Worm (Caenorhabditis elegans) whole organism, L2 larva: Measurements from ENCODE around the gene nhr-236.
A peak's percentile ranks its signal among the peaks of the same experiment; 100 is the strongest.

Source experiments
- C34F6.9 ChIP-seq: fragments of 150-350 bp; optimal IDR thresholded peaks from 2 replicates; lab custom pipeline; 2014; ENCODE audit warnings: missing biosample characterization, missing genetic modification characterization
- F13H6.1 ChIP-seq: sonication (generic microtip); optimal IDR thresholded peaks from 2 replicates; lab custom pipeline; 2016; ENCODE audit warnings: missing genetic modification characterization, missing compliant biosample characterization
- R02D3.7 ChIP-seq: fragments of 150-350 bp; optimal IDR thresholded peaks from 2 replicates; lab custom pipeline; 2014; ENCODE audit warnings: missing biosample characterization, missing genetic modification characterization
- Y55F3AM.14 ChIP-seq: fragments of 200-800 bp; sonication (Bioruptor generic); optimal IDR thresholded peaks from 2 replicates; lab custom pipeline; 2018; ENCODE audit warnings: mild to moderate bottlenecking, missing genetic modification characterization, missing compliant biosample characterization
- ZK546.5 ChIP-seq: sonication (generic microtip); optimal IDR thresholded peaks from 2 replicates; lab custom pipeline; 2017; ENCODE audit warnings: missing biosample characterization, missing genetic modification characterization
- alr-1 ChIP-seq: fragments of 150-350 bp; optimal IDR thresholded peaks from 2 replicates; lab custom pipeline; 2014; ENCODE audit warnings: missing biosample characterization, missing genetic modification characterization
- aly-2 ChIP-seq: fragments of 150-350 bp; optimal IDR thresholded peaks from 2 replicates; lab custom pipeline; 2014; ENCODE audit warnings: missing biosample characterization, missing genetic modification characterization
- ama-1 ChIP-seq: fragments of 150-350 bp; optimal IDR thresholded peaks from 2 replicates; lab custom pipeline; 2018; ENCODE audit warnings: inconsistent platforms
- blmp-1 ChIP-seq: sonication (generic microtip); optimal IDR thresholded peaks from 2 replicates; lab custom pipeline; 2017; ENCODE audit warnings: missing genetic modification characterization, mild to moderate bottlenecking, missing compliant biosample characterization, antibody characterized with exemption, moderate library complexity; ENCODE audit not compliant: insufficient read depth
- ceh-16 ChIP-seq: fragments of 150-350 bp; optimal IDR thresholded peaks from 2 replicates; lab custom pipeline; 2014; ENCODE audit warnings: missing biosample characterization, missing genetic modification characterization
- ceh-82 ChIP-seq: fragments of 150-350 bp; optimal IDR thresholded peaks from 2 replicates; lab custom pipeline; 2014; ENCODE audit warnings: missing biosample characterization, missing genetic modification characterization
- crh-2 ChIP-seq: sonication (generic microtip); optimal IDR thresholded peaks from 2 replicates; lab custom pipeline; 2017; ENCODE audit warnings: missing biosample characterization, missing genetic modification characterization
- dmd-4 ChIP-seq: sonication (generic microtip); optimal IDR thresholded peaks from 2 replicates; lab custom pipeline; 2017; ENCODE audit warnings: missing biosample characterization, missing genetic modification characterization
- elt-1 ChIP-seq: fragments of 150-350 bp; optimal IDR thresholded peaks from 2 replicates; lab custom pipeline; 2014; ENCODE audit warnings: missing biosample characterization, missing genetic modification characterization
- elt-3 ChIP-seq: sonication (generic microtip); optimal IDR thresholded peaks from 2 replicates; lab custom pipeline; 2017; ENCODE audit warnings: missing biosample characterization, missing genetic modification characterization
- fos-1 ChIP-seq: fragments of 150-350 bp; optimal IDR thresholded peaks from 2 replicates; lab custom pipeline; 2014; ENCODE audit warnings: missing biosample characterization, missing genetic modification characterization
- gmeb-1 ChIP-seq: fragments of 150-350 bp; optimal IDR thresholded peaks from 2 replicates; lab custom pipeline; 2014; ENCODE audit warnings: missing biosample characterization, missing genetic modification characterization
- lin-13 ChIP-seq: fragments of 150-350 bp; optimal IDR thresholded peaks from 2 replicates; lab custom pipeline; 2014; ENCODE audit warnings: missing biosample characterization, missing genetic modification reagents, missing genetic modification characterization
- lin-39 ChIP-seq: fragments of 150-350 bp; optimal IDR thresholded peaks from 2 replicates; lab custom pipeline; 2014; ENCODE audit warnings: missing biosample characterization, missing genetic modification reagents, missing genetic modification characterization
- lsy-2 ChIP-seq, 2 experiments: fragments of 150-350 bp in 1 of 2; sonication (generic microtip) in 1 of 2; optimal IDR thresholded peaks; 2 replicates each; lab custom pipeline; 2014 to 2017; ENCODE audit warnings: missing biosample characterization in 2 of 2, missing genetic modification characterization in 2 of 2
- mab-5 ChIP-seq: fragments of 150-350 bp; optimal IDR thresholded peaks from 2 replicates; lab custom pipeline; 2014; ENCODE audit warnings: missing biosample characterization, missing genetic modification characterization
- mbf-1 ChIP-seq: sonication (generic microtip); optimal IDR thresholded peaks from 2 replicates; lab custom pipeline; 2017; ENCODE audit warnings: missing biosample characterization, missing genetic modification characterization
- mdl-1 ChIP-seq, 2 experiments: fragments of 150-350 bp in 1 of 2; sonication (generic microtip) in 1 of 2; optimal IDR thresholded peaks; 2 replicates each; lab custom pipeline; 2017; ENCODE audit warnings: missing biosample characterization in 2 of 2, missing genetic modification characterization in 2 of 2
- nhr-10 ChIP-seq: sonication (generic microtip); optimal IDR thresholded peaks from 2 replicates; lab custom pipeline; 2017; ENCODE audit warnings: missing biosample characterization, missing genetic modification characterization
- nhr-11 ChIP-seq: fragments of 150-350 bp; optimal IDR thresholded peaks from 2 replicates; lab custom pipeline; 2014; ENCODE audit warnings: missing biosample characterization, missing genetic modification characterization
- nhr-129 ChIP-seq: fragments of 150-350 bp; optimal IDR thresholded peaks from 2 replicates; lab custom pipeline; 2014; ENCODE audit warnings: missing biosample characterization, missing genetic modification characterization
- nhr-21 ChIP-seq: fragments of 150-350 bp; optimal IDR thresholded peaks from 2 replicates; lab custom pipeline; 2014; ENCODE audit warnings: missing biosample characterization, missing genetic modification characterization
- nhr-23 ChIP-seq: fragments of 150-350 bp; optimal IDR thresholded peaks from 2 replicates; lab custom pipeline; 2014; ENCODE audit warnings: missing biosample characterization, missing genetic modification reagents, missing genetic modification characterization
- nhr-237 ChIP-seq: fragments of 150-350 bp; optimal IDR thresholded peaks from 2 replicates; lab custom pipeline; 2014; ENCODE audit warnings: missing biosample characterization, missing genetic modification characterization
- nhr-25 ChIP-seq: fragments of 150-350 bp; sonication (generic microtip); optimal IDR thresholded peaks from 3 replicates; lab custom pipeline; 2014; ENCODE audit warnings: missing biosample characterization, missing genetic modification characterization
- nhr-6 ChIP-seq: fragments of 150-350 bp; optimal IDR thresholded peaks from 2 replicates; lab custom pipeline; 2014; ENCODE audit warnings: missing biosample characterization, missing genetic modification characterization
- nhr-77 ChIP-seq: fragments of 150-350 bp; optimal IDR thresholded peaks from 2 replicates; lab custom pipeline; 2014; ENCODE audit warnings: missing biosample characterization, missing genetic modification characterization
- peb-1 ChIP-seq: fragments of 150-350 bp; optimal IDR thresholded peaks from 2 replicates; lab custom pipeline; 2014; ENCODE audit warnings: missing biosample characterization, missing genetic modification characterization
- sem-4 ChIP-seq: fragments of 150-350 bp; optimal IDR thresholded peaks from 2 replicates; lab custom pipeline; 2014; ENCODE audit warnings: missing biosample characterization, missing genetic modification reagents, missing genetic modification characterization
- skn-1 ChIP-seq: sonication (generic microtip); optimal IDR thresholded peaks from 2 replicates; lab custom pipeline; 2017; ENCODE audit warnings: missing biosample characterization, missing genetic modification characterization
- sma-3 ChIP-seq: sonication (generic microtip); optimal IDR thresholded peaks from 2 replicates; lab custom pipeline; 2016; ENCODE audit warnings: missing genetic modification reagents, missing genetic modification characterization, missing compliant biosample characterization
- sma-9 ChIP-seq, 2 experiments: fragments of 150-350 bp in 1 of 2; sonication (generic microtip) in 1 of 2; optimal IDR thresholded peaks; 2 replicates each; lab custom pipeline; 2014 to 2016; ENCODE audit warnings: missing genetic modification characterization in 2 of 2, mild to moderate bottlenecking in 1 of 2, missing biosample characterization in 1 of 2, missing compliant biosample characterization in 1 of 2, missing genetic modification reagents in 1 of 2, moderate library complexity in 1 of 2
- snpc-4 ChIP-seq: fragments of 150-350 bp; optimal IDR thresholded peaks from 2 replicates; lab custom pipeline; 2014; ENCODE audit warnings: missing biosample characterization, missing genetic modification characterization
- unc-39 ChIP-seq: fragments of 150-350 bp; optimal IDR thresholded peaks from 2 replicates; lab custom pipeline; 2014; ENCODE audit warnings: missing biosample characterization, missing genetic modification characterization
- unc-55 ChIP-seq: fragments of 150-350 bp; sonication (generic microtip); optimal IDR thresholded peaks from 3 replicates; lab custom pipeline; 2014; ENCODE audit warnings: missing biosample characterization, missing genetic modification reagents, missing genetic modification characterization
- unc-62 ChIP-seq: fragments of 150-350 bp; optimal IDR thresholded peaks from 2 replicates; lab custom pipeline; 2014; ENCODE audit warnings: missing biosample characterization, missing genetic modification reagents, missing genetic modification characterization
- zag-1 ChIP-seq: fragments of 150-350 bp; optimal IDR thresholded peaks from 2 replicates; lab custom pipeline; 2014; ENCODE audit warnings: missing biosample characterization, missing genetic modification characterization
- ztf-11 ChIP-seq: sonication (generic microtip); optimal IDR thresholded peaks from 2 replicates; lab custom pipeline; 2017; ENCODE audit warnings: missing biosample characterization, missing genetic modification characterization
- ztf-4 ChIP-seq: fragments of 150-350 bp; optimal IDR thresholded peaks from 2 replicates; lab custom pipeline; 2014; ENCODE audit warnings: missing biosample characterization, missing genetic modification characterization

nhr-236 gene

DNA sequence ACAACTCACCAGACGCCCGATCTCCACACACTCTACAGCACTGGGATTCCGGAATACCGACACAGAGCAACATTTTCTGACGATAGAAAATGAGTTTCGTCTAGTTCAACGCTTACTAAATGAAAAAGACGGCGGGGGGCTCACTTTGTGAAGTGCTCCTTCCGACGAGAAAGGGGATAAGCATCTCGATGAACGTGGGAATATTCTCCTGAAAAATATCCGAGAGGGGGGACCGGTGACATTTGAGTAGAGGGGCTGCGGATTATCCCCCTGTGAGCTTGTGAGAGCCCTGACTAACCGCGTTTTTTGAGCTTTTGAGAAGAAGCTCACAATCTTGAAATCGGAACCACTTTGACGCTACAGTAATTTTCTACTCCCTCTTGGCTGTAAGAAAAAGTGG, at the start of gene nhr-236:
Gene nhr-236, minus strand, starts transcription at position 101 of the 400 bp plus-strand sequence.
- TF ChIP-seq unc-55 (no peak), peb-1 (tag; lab: Kevin White, UChicago) (no peak), nhr-11 (no peak), alr-1 (tag; lab: Kevin White, UChicago) (no peak), sem-4 (tag; lab: Kevin White, UChicago) (no peak), nhr-77 (no peak), aly-2 (tag; lab: Kevin White, UChicago) (no peak), elt-3 (no peak), fos-1 (no peak), unc-62 (GFP tag; lab: Kevin White, UChicago) (no peak), ztf-4 (tag; lab: Kevin White, UChicago) (no peak), dmd-4 (no peak), mbf-1 (no peak), gmeb-1 (tag; lab: Kevin White, UChicago) (no peak), zag-1 (tag; lab: Kevin White, UChicago) (no peak), elt-1 (tag; lab: Kevin White, UChicago) (no peak), crh-2 (tag; lab: Kevin White, UChicago) (no peak), lin-39 (tag; lab: Kevin White, UChicago) (no peak), lsy-2 (tag; optimal IDR thresholded peaks at IDR 0.05; lab: Kevin White, UChicago) (no peak), mdl-1 (tag; optimal IDR thresholded peaks at IDR 0.05; lab: Kevin White, UChicago) (no peak)

DNA sequence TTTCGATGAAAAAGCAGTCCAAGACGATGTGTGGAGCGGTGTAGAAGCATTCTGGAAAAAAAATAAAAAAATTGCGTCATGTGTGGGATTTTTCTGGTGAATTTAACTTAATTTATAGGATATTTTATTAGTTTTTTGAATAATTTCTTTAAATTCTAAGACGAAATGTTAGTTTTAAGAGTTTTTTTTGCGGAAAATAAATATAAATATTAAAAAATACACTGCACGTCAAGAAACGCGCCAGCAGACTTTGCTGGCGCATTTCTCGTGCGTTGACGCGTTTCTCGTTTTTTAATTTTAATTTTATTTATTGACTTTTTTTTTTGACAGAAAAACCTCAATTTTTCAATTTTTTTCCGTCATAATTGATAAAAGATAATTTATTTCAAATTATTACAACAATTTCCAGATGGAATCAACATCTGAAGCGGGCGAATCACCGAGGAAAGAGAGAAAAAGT, 19.5 kb upstream of the nhr-236 start, which contains the start of the genes ppgn-1 and tftc-1:
Gene ppgn-1, minus strand, starts transcription at position 51 of the 460 bp plus-strand sequence.
Gene tftc-1, plus strand, starts transcription at position 410 of the 460 bp plus-strand sequence.
- TF ChIP-seq unc-39 (tag; lab: Kevin White, UChicago) (no peak), ZK546.5 (tag; lab: Kevin White, UChicago) (no peak), snpc-4 (tag; lab: Kevin White, UChicago) (peak; percentile 29), nhr-237 (tag; lab: Kevin White, UChicago) (no peak), aly-2 (tag; lab: Kevin White, UChicago) (no peak), crh-2 (tag; lab: Kevin White, UChicago) (peak; percentile 35), lin-39 (tag; lab: Kevin White, UChicago) (no peak), ceh-16 (tag; lab: Kevin White, UChicago) (no peak), nhr-23 (no peak), nhr-10 (no peak), sma-9 (GFP tag; optimal IDR thresholded peaks at IDR 0.05; lab: Kevin White, UChicago) (no peak), sma-9 (tag; optimal IDR thresholded peaks at IDR 0.05; lab: Kevin White, UChicago) (no peak), peb-1 (tag; lab: Kevin White, UChicago) (no peak), gmeb-1 (tag; lab: Kevin White, UChicago) (peak; percentile 72), unc-55 (peak; percentile 61), ztf-4 (tag; lab: Kevin White, UChicago) (no peak), elt-3 (no peak), nhr-25 (peak; percentile 31), C34F6.9 (tag; lab: Kevin White, UChicago) (peak; percentile 49), ceh-82 (tag; lab: Kevin White, UChicago) (no peak), sem-4 (tag; lab: Kevin White, UChicago) (no peak), lin-13 (peak; percentile 55), nhr-129 (tag; lab: Kevin White, UChicago) (no peak), dmd-4 (peak; percentile 8), nhr-21 (tag; lab: Kevin White, UChicago) (no peak), blmp-1 (no peak), sma-3 (GFP tag; lab: Kevin White, UChicago) (peak; percentile 47), mdl-1 (tag; optimal IDR thresholded peaks at IDR 0.05; lab: Kevin White, UChicago) (no peak), nhr-6 (tag; lab: Kevin White, UChicago) (no peak), fos-1 (no peak), Y55F3AM.14 (GFP tag; lab: Kevin White, UChicago) (no peak), ztf-11 (tag; lab: Kevin White, UChicago) (no peak), F13H6.1 (tag; lab: Kevin White, UChicago) (peak; percentile 38), R02D3.7 (no peak), mbf-1 (no peak), mab-5 (tag; lab: Kevin White, UChicago) (no peak), ama-1 (no peak), skn-1 (tag; lab: Kevin White, UChicago) (no peak), lsy-2 (tag; optimal IDR thresholded peaks at IDR 0.05; lab: Kevin White, UChicago) (peak; percentile 72 to 84), alr-1 (tag; lab: Kevin White, UChicago) (no peak)
